Fruit fly (Drosophila melanogaster): ENCODE measurements around the gene CG7800.

- no peak for TF ChIP-seq Met (GFP tag; optimal IDR thresholded peaks at IDR 0.05)
- no peak for TF ChIP-seq esn (GFP tag; optimal IDR thresholded peaks at IDR 0.05)
- no peak for TF ChIP-seq Smox (GFP tag; optimal IDR thresholded peaks at IDR 0.05)
- no peak for TF ChIP-seq salr (GFP tag; optimal IDR thresholded peaks at IDR 0.05)
- no peak for TF ChIP-seq fd59A (GFP tag; optimal IDR thresholded peaks at IDR 0.05)
- no peak for TF ChIP-seq Eip75B (GFP tag; optimal IDR thresholded peaks at IDR 0.05)
- no peak for TF ChIP-seq Gug (GFP tag; IDR thresholded peaks at IDR 0.05)
- no peak for TF ChIP-seq CG3032 (tag; optimal IDR thresholded peaks at IDR 0.05)
- no peak for TF ChIP-seq CG7368 (GFP tag; optimal IDR thresholded peaks at IDR 0.05)
- TF ChIP-seq CG8119 (GFP tag; IDR thresholded peaks at IDR 0.05), result no peak
These were observed 6.8 kb upstream of the CG7800 start for dm6 chr3R:8210837-8211488.
